4 worm cellular contexts compared by ENCODE assay signal in genomic region chrII:6269805-6270414, ce11.
TF ChIP-seq lines count a peak whose summit lies in the region.

F13H8.2 (plus strand) TSS chrII:6270364.

TF ChIP-seq in whole organism, L2 larva, 48 proteins besides CTCF, POLR2A, EP300 and RAD21 (continues in another document):
- peak; percentile 78 for TF ChIP-seq unc-55 (GFP tag; optimal IDR thresholded peaks at IDR 0.05; lab: Kevin White, UChicago)
- peak; percentile 71 for TF ChIP-seq mab-5 (tag; optimal IDR thresholded peaks at IDR 0.05; lab: Kevin White, UChicago)
- peak; percentile 77 for TF ChIP-seq crh-2 (tag; optimal IDR thresholded peaks at IDR 0.05; lab: Kevin White, UChicago)
- no peak for TF ChIP-seq aly-2 (tag; optimal IDR thresholded peaks at IDR 0.05; lab: Kevin White, UChicago)
- TF ChIP-seq lin-13 (GFP tag; optimal IDR thresholded peaks at IDR 0.05; lab: Kevin White, UChicago), result peak; percentile 59
- no peak for TF ChIP-seq lin-39 (tag; optimal IDR thresholded peaks at IDR 0.05; lab: Kevin White, UChicago)
- no peak for TF ChIP-seq alr-1 (tag; optimal IDR thresholded peaks at IDR 0.05; lab: Kevin White, UChicago)
- no peak for TF ChIP-seq ztf-4 (tag; optimal IDR thresholded peaks at IDR 0.05; lab: Kevin White, UChicago)
- TF ChIP-seq gmeb-1 (tag; optimal IDR thresholded peaks at IDR 0.05; lab: Kevin White, UChicago), result peak; percentile 96
- TF ChIP-seq nhr-21 (tag; optimal IDR thresholded peaks at IDR 0.05; lab: Kevin White, UChicago), result peak; percentile 47
- TF ChIP-seq ceh-82 (tag; optimal IDR thresholded peaks at IDR 0.05; lab: Kevin White, UChicago), result no peak
- TF ChIP-seq sem-4 (tag; optimal IDR thresholded peaks at IDR 0.05; lab: Kevin White, UChicago), result peak; percentile 52
- no peak for TF ChIP-seq nhr-25 (tag; optimal IDR thresholded peaks at IDR 0.05; lab: Kevin White, UChicago)
- TF ChIP-seq fos-1 (tag; optimal IDR thresholded peaks at IDR 0.05; lab: Kevin White, UChicago), result peak; percentile 42
- no peak for TF ChIP-seq nhr-77 (tag; optimal IDR thresholded peaks at IDR 0.05; lab: Kevin White, UChicago)
- no peak for TF ChIP-seq R02D3.7 (tag; optimal IDR thresholded peaks at IDR 0.05; lab: Kevin White, UChicago)
- TF ChIP-seq lsy-2 (tag; optimal IDR thresholded peaks at IDR 0.05; lab: Kevin White, UChicago), result peak; percentile 66 to 90
- TF ChIP-seq skn-1 (tag; optimal IDR thresholded peaks at IDR 0.05; lab: Kevin White, UChicago), result peak; percentile 33
- TF ChIP-seq F13H6.1 (tag; optimal IDR thresholded peaks at IDR 0.05; lab: Kevin White, UChicago), result peak; percentile 82
- no peak for TF ChIP-seq mbf-1 (tag; optimal IDR thresholded peaks at IDR 0.05; lab: Kevin White, UChicago)
- peak; percentile 5 for TF ChIP-seq blmp-1 (tag; optimal IDR thresholded peaks at IDR 0.05; lab: Kevin White, UChicago; ENCODE audit: insufficient read depth)
- TF ChIP-seq unc-62 (GFP tag; optimal IDR thresholded peaks at IDR 0.05; lab: Kevin White, UChicago), result no peak
- peak; percentile 36 for TF ChIP-seq snpc-4 (tag; optimal IDR thresholded peaks at IDR 0.05; lab: Kevin White, UChicago)

TF ChIP-seq in whole organism, L4 larva, 104 proteins besides CTCF, POLR2A, EP300 and RAD21 (continues in another document):
- no peak for TF ChIP-seq snpc-4 (tag; optimal IDR thresholded peaks at IDR 0.05; lab: Kevin White, UChicago)
- peak; percentile 67 for TF ChIP-seq hlh-11 (tag; optimal IDR thresholded peaks at IDR 0.05; lab: Kevin White, UChicago)
- TF ChIP-seq ceh-20 (GFP tag; IDR thresholded peaks at IDR 0.05; lab: Robert Waterston, UW), result peak; percentile 77
- TF ChIP-seq ctbp-1 (GFP tag; IDR thresholded peaks at IDR 0.05; lab: Robert Waterston, UW), result peak; percentile 91
- TF ChIP-seq gei-8 (GFP tag; optimal IDR thresholded peaks at IDR 0.05; lab: Kevin White, UChicago), result no peak
- peak; percentile 28 for TF ChIP-seq lin-13 (GFP tag; optimal IDR thresholded peaks at IDR 0.05; lab: Kevin White, UChicago)
- peak in 1 of 2 experiments; percentile 37 for TF ChIP-seq unc-62 (GFP tag; optimal IDR thresholded peaks at IDR 0.05 in 1 of 2; lab: Kevin White, UChicago)
- TF ChIP-seq unc-62 (tag; optimal IDR thresholded peaks at IDR 0.05; lab: Kevin White, UChicago), result no peak
- peak; percentile 26 to 80 for TF ChIP-seq lsy-2 (tag; optimal IDR thresholded peaks at IDR 0.05; lab: Kevin White, UChicago)
- no peak for TF ChIP-seq Y5F2A.4 (GFP tag; optimal IDR thresholded peaks at IDR 0.05; lab: Kevin White, UChicago)
- TF ChIP-seq lim-7 (GFP tag; IDR thresholded peaks at IDR 0.05; lab: Robert Waterston, UW), result no peak
- no peak for TF ChIP-seq fos-1 (tag; optimal IDR thresholded peaks at IDR 0.05; lab: Kevin White, UChicago)
- TF ChIP-seq dmd-9 (GFP tag; IDR thresholded peaks at IDR 0.05; lab: Robert Waterston, UW), result peak; percentile 71
- no peak for TF ChIP-seq sdz-12 (GFP tag; optimal IDR thresholded peaks at IDR 0.05; lab: Kevin White, UChicago)
- TF ChIP-seq attf-4 (tag; optimal IDR thresholded peaks at IDR 0.05; lab: Kevin White, UChicago), result no peak
- no peak for TF ChIP-seq jun-1 (tag; optimal IDR thresholded peaks at IDR 0.05; lab: Kevin White, UChicago)
- no peak for TF ChIP-seq ces-1 (GFP tag; optimal IDR thresholded peaks at IDR 0.05; lab: Kevin White, UChicago)
- peak in 1 of 2 experiments; percentile 52 for TF ChIP-seq mdl-1 (tag; optimal IDR thresholded peaks at IDR 0.05; lab: Kevin White, UChicago)
- TF ChIP-seq F49E8.2 (tag; optimal IDR thresholded peaks at IDR 0.05; lab: Kevin White, UChicago; ENCODE audit: borderline replicate concordance), result peak; percentile 22
- peak in 1 of 2 experiments; percentile 5 for TF ChIP-seq daf-16 (GFP tag; optimal IDR thresholded peaks at IDR 0.05; lab: Kevin White, UChicago)
- TF ChIP-seq daf-16 (tag; optimal IDR thresholded peaks at IDR 0.05; lab: Kevin White, UChicago), result peak; percentile 6
- TF ChIP-seq aly-2 (tag; optimal IDR thresholded peaks at IDR 0.05; lab: Kevin White, UChicago), result no peak
- no peak; the same call in 1 of the 2 replicates for TF ChIP-seq set-16 (GFP tag; IDR thresholded peaks at IDR 0.05; lab: Robert Waterston, UW)
- no peak for TF ChIP-seq nhr-111 (GFP tag; optimal IDR thresholded peaks at IDR 0.05; lab: Kevin White, UChicago)

TF ChIP-seq in whole organism, late embryonic, 69 proteins besides CTCF, POLR2A, EP300 and RAD21 (continues in another document):
- TF ChIP-seq ceh-45 (GFP tag; IDR thresholded peaks at IDR 0.05; lab: Robert Waterston, UW) (no peak), Y22D7AL.16 (tag; optimal IDR thresholded peaks at IDR 0.05; lab: Kevin White, UChicago) (no peak), pax-1 (tag; optimal IDR thresholded peaks at IDR 0.05; lab: Kevin White, UChicago) (peak; percentile 16), sox-4 (tag; optimal IDR thresholded peaks at IDR 0.05; lab: Kevin White, UChicago) (no peak), ztf-16 (tag; optimal IDR thresholded peaks at IDR 0.05; lab: Kevin White, UChicago) (no peak), C38D4.7 (GFP tag; optimal IDR thresholded peaks at IDR 0.05; lab: Kevin White, UChicago) (no peak), elt-2 (tag; optimal IDR thresholded peaks at IDR 0.05; lab: Kevin White, UChicago) (peak; percentile 25), ceh-9 (tag; optimal IDR thresholded peaks at IDR 0.05; lab: Kevin White, UChicago) (no peak), ceh-14 (tag; optimal IDR thresholded peaks at IDR 0.05; lab: Kevin White, UChicago) (peak; percentile 57), odd-2 (tag; optimal IDR thresholded peaks at IDR 0.05; lab: Kevin White, UChicago) (no peak), pqm-1 (tag; optimal IDR thresholded peaks at IDR 0.05; lab: Kevin White, UChicago) (no peak), unc-42 (tag; optimal IDR thresholded peaks at IDR 0.05; lab: Kevin White, UChicago) (peak; percentile 79), hlh-13 (GFP tag; optimal IDR thresholded peaks at IDR 0.05; lab: Kevin White, UChicago) (no peak), madf-2 (tag; optimal IDR thresholded peaks at IDR 0.05; lab: Kevin White, UChicago) (no peak), ceh-18 (tag; optimal IDR thresholded peaks at IDR 0.05; lab: Kevin White, UChicago) (peak; percentile 20), unc-86 (tag; optimal IDR thresholded peaks at IDR 0.05; lab: Kevin White, UChicago) (no peak), che-1 (tag; optimal IDR thresholded peaks at IDR 0.05; lab: Kevin White, UChicago) (no peak), K09A11.1 (tag; optimal IDR thresholded peaks at IDR 0.05; lab: Kevin White, UChicago; ENCODE audit: insufficient read depth) (no peak), ceh-30 (tag; optimal IDR thresholded peaks at IDR 0.05; lab: Kevin White, UChicago) (no peak), sox-2 (GFP tag; IDR thresholded peaks at IDR 0.05; lab: Robert Waterston, UW) (peak; percentile 7; the same call in 1 of the 2 replicates), ets-4 (tag; optimal IDR thresholded peaks at IDR 0.05; lab: Kevin White, UChicago) (no peak), lim-6 (tag; optimal IDR thresholded peaks at IDR 0.05; lab: Kevin White, UChicago) (no peak), ahr-1 (tag; optimal IDR thresholded peaks at IDR 0.05; lab: Kevin White, UChicago) (no peak), ceh-48 (tag; optimal IDR thresholded peaks at IDR 0.05; lab: Kevin White, UChicago) (peak; percentile 18), F13H6.1 (tag; optimal IDR thresholded peaks at IDR 0.05; lab: Kevin White, UChicago) (peak; percentile 41), dmd-4 (tag; optimal IDR thresholded peaks at IDR 0.05; lab: Kevin White, UChicago; ENCODE audit: borderline replicate concordance) (no peak), pros-1 (tag; optimal IDR thresholded peaks at IDR 0.05; lab: Kevin White, UChicago) (no peak)

TF ChIP-seq in whole organism, mixed stage, embryonic, 35 proteins besides CTCF, POLR2A, EP300 and RAD21 (continues in another document):
- no peak for TF ChIP-seq ham-2 (GFP tag; optimal IDR thresholded peaks at IDR 0.05; lab: Kevin White, UChicago)
- TF ChIP-seq zip-8 (tag; optimal IDR thresholded peaks at IDR 0.05; lab: Kevin White, UChicago), result no peak
- TF ChIP-seq drap-1 (GFP tag; optimal IDR thresholded peaks at IDR 0.05; lab: Kevin White, UChicago), result no peak
- peak; percentile 27 for TF ChIP-seq unc-120 (tag; optimal IDR thresholded peaks at IDR 0.05; lab: Kevin White, UChicago; ENCODE audit: poor library complexity, severe bottlenecking)
- no peak for TF ChIP-seq blmp-1 (tag; optimal IDR thresholded peaks at IDR 0.05; lab: Kevin White, UChicago)
- peak; percentile 59 for TF ChIP-seq pha-4 (tag; optimal IDR thresholded peaks at IDR 0.05; lab: Kevin White, UChicago)
- peak; percentile 31 for TF ChIP-seq mep-1 (tag; optimal IDR thresholded peaks at IDR 0.05; lab: Kevin White, UChicago)
- TF ChIP-seq lin-32 (GFP tag; optimal IDR thresholded peaks at IDR 0.05; lab: Kevin White, UChicago), result no peak
- TF ChIP-seq nhr-28 (tag; optimal IDR thresholded peaks at IDR 0.05; lab: Kevin White, UChicago), result no peak
- peak; percentile 31 for TF ChIP-seq ceh-39 (tag; optimal IDR thresholded peaks at IDR 0.05; lab: Kevin White, UChicago)
- TF ChIP-seq unc-39 (tag; optimal IDR thresholded peaks at IDR 0.05; lab: Kevin White, UChicago), result no peak
- no peak for TF ChIP-seq ceh-83 (GFP tag; optimal IDR thresholded peaks at IDR 0.05; lab: Kevin White, UChicago)
- no peak for TF ChIP-seq nhr-76 (tag; optimal IDR thresholded peaks at IDR 0.05; lab: Kevin White, UChicago)
- TF ChIP-seq mls-2 (tag; optimal IDR thresholded peaks at IDR 0.05; lab: Kevin White, UChicago), result peak; percentile 9
- TF ChIP-seq nhr-237 (tag; optimal IDR thresholded peaks at IDR 0.05; lab: Kevin White, UChicago), result peak; percentile 44
- no peak for TF ChIP-seq mab-5 (tag; optimal IDR thresholded peaks at IDR 0.05; lab: Kevin White, UChicago)
- no peak for TF ChIP-seq tbx-8 (GFP tag; optimal IDR thresholded peaks at IDR 0.05; lab: Kevin White, UChicago)
- TF ChIP-seq snpc-4 (tag; optimal IDR thresholded peaks at IDR 0.05; lab: Kevin White, UChicago), result no peak
- no peak for TF ChIP-seq elt-3 (tag; optimal IDR thresholded peaks at IDR 0.05; lab: Kevin White, UChicago)
- peak; percentile 60 for TF ChIP-seq lin-13 (tag; optimal IDR thresholded peaks at IDR 0.05; lab: Kevin White, UChicago)
- TF ChIP-seq lsy-2 (tag; optimal IDR thresholded peaks at IDR 0.05; lab: Kevin White, UChicago), result peak; percentile 77
- TF ChIP-seq sem-2 (GFP tag; optimal IDR thresholded peaks at IDR 0.05; lab: Kevin White, UChicago), result no peak
- TF ChIP-seq elt-1 (tag; optimal IDR thresholded peaks at IDR 0.05; lab: Kevin White, UChicago; ENCODE audit: borderline replicate concordance, insufficient read depth), result no peak
- TF ChIP-seq bed-3 (GFP tag; optimal IDR thresholded peaks at IDR 0.05; lab: Kevin White, UChicago), result no peak
- TF ChIP-seq ces-1 (GFP tag; optimal IDR thresholded peaks at IDR 0.05; lab: Kevin White, UChicago), result peak; percentile 93
- no peak for TF ChIP-seq M03D4.4 (tag; optimal IDR thresholded peaks at IDR 0.05; lab: Kevin White, UChicago)
- peak; percentile 12 for TF ChIP-seq cnd-1 (tag; optimal IDR thresholded peaks at IDR 0.05; lab: Kevin White, UChicago)
- TF ChIP-seq ztf-11 (tag; optimal IDR thresholded peaks at IDR 0.05; lab: Kevin White, UChicago), result no peak
- TF ChIP-seq nhr-12 (tag; optimal IDR thresholded peaks at IDR 0.05; lab: Kevin White, UChicago), result no peak
- peak; percentile 4 for TF ChIP-seq ceh-43 (GFP tag; optimal IDR thresholded peaks at IDR 0.05; lab: Kevin White, UChicago)
